Worm (Caenorhabditis elegans) whole organism, late embryonic: ENCODE measurements around the gene srxa-12.

Source experiments
- K09A11.1 ChIP-seq: sonication (generic microtip); optimal IDR thresholded peaks from 2 replicates; lab custom pipeline; 2017; ENCODE audit warnings: antibody characterized with exemption, mild to moderate bottlenecking, missing genetic modification characterization, missing compliant biosample characterization; ENCODE audit not compliant: insufficient read depth
- ceh-18 ChIP-seq: sonication (generic microtip); optimal IDR thresholded peaks from 2 replicates; lab custom pipeline; 2016; ENCODE audit warnings: missing genetic modification characterization, missing compliant biosample characterization
- ceh-22 ChIP-seq: sonication (generic microtip); optimal IDR thresholded peaks from 2 replicates; lab custom pipeline; 2017; ENCODE audit warnings: missing biosample characterization, missing genetic modification characterization
- ceh-9 ChIP-seq: sonication (generic microtip); optimal IDR thresholded peaks from 2 replicates; lab custom pipeline; 2016; ENCODE audit warnings: mild to moderate bottlenecking, missing genetic modification characterization, inconsistent platforms, missing compliant biosample characterization
- dve-1 ChIP-seq: sonication (generic microtip); optimal IDR thresholded peaks from 2 replicates; lab custom pipeline; 2017; ENCODE audit warnings: antibody characterized with exemption, mild to moderate bottlenecking, missing genetic modification characterization, missing compliant biosample characterization
- fax-1 ChIP-seq: sonication (generic microtip); optimal IDR thresholded peaks from 2 replicates; lab custom pipeline; 2016; ENCODE audit warnings: missing genotype, missing genetic modification characterization, missing compliant biosample characterization
- pha-4 ChIP-seq: fragments of 150-350 bp; optimal IDR thresholded peaks from 2 replicates; lab custom pipeline; 2018; ENCODE audit warnings: missing biosample characterization, missing genetic modification reagents, missing genetic modification characterization
- ttx-3 ChIP-seq: sonication (generic microtip); optimal IDR thresholded peaks from 2 replicates; lab custom pipeline; 2016; ENCODE audit warnings: missing genetic modification reagents, missing genetic modification characterization, missing compliant biosample characterization

DNA sequence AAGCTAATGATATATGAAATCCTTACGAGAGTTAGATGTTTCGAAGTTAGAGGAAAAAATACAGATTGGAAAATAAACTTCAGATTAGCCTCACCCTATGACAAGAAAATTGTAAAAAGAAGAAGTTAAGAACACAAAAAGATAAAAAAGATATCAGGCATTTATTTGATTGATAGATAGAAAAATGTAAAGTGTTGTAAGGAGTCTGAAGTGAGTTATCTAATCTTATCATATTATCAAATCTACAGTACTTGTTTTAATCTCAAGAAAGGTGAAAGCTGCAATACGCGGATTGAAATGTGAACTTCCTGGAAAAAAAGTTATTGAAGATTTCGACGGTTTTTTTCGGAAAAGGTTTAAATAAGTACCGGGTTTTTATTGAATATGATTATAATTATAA is 8.9 kb downstream of the srxa-12 start:
- TF ChIP-seq dve-1: no peak
- no peak for TF ChIP-seq ceh-9 (tag; lab: Kevin White, UChicago)
- no peak for TF ChIP-seq fax-1 (tag; lab: Kevin White, UChicago)
- no peak for TF ChIP-seq ceh-22 (tag; lab: Kevin White, UChicago)
- TF ChIP-seq K09A11.1 (tag; lab: Kevin White, UChicago): no peak
- TF ChIP-seq pha-4: no peak
- no peak for TF ChIP-seq ceh-18 (tag; lab: Kevin White, UChicago)
- TF ChIP-seq ttx-3 (tag; lab: Kevin White, UChicago): no peak
